Fruit fly (Drosophila melanogaster): Measurements from ENCODE around the gene Cpr72Ea.

Cpr72Ea gene

dm6 chr3L:16377768-16378764 is 15.7 kb downstream of the Cpr72Ea start, which contains the start of gene roq (continued):
- TF ChIP-seq knrl (GFP tag; IDR thresholded peaks at IDR 0.05; ENCODE audit: partially characterized antibody): peak; percentile 50; the same call in 1 of the 3 replicates
- TF ChIP-seq Ets97D (GFP tag; optimal IDR thresholded peaks at IDR 0.05): peak; percentile 70
- TF ChIP-seq Pdp1 (GFP tag; optimal IDR thresholded peaks at IDR 0.05): peak in 1 of 2 experiments; percentile 65
- TF ChIP-seq CoRest (tag; optimal IDR thresholded peaks at IDR 0.05): peak; percentile 34
- peak; percentile 22; the same call in 1 of the 2 replicates for TF ChIP-seq Atf6 (GFP tag; IDR thresholded peaks at IDR 0.05)
- no peak; the same call in 1 of the 2 replicates for TF ChIP-seq ssp (GFP tag; IDR thresholded peaks at IDR 0.05)
- TF ChIP-seq insv (GFP tag; optimal IDR thresholded peaks at IDR 0.05): peak in 1 of 2 experiments; percentile 72
- TF ChIP-seq CkIIα-i1 (GFP tag; IDR thresholded peaks at IDR 0.05): no peak
- TF ChIP-seq hbn (GFP tag; IDR thresholded peaks at IDR 0.05; ENCODE audit: partially characterized antibody): peak; percentile 44; the same call in 1 of the 2 replicates
- peak; percentile 51 for TF ChIP-seq bbx (GFP tag; IDR thresholded peaks at IDR 0.05; ENCODE audit: partially characterized antibody)
- peak; percentile 91 for TF ChIP-seq grn (GFP tag; optimal IDR thresholded peaks at IDR 0.05)
- TF ChIP-seq unc-4 (GFP tag; IDR thresholded peaks at IDR 0.05; ENCODE audit: partially characterized antibody): 0 out of 2 replicates have a peak, but pooled peaks have one; percentile 32
- TF ChIP-seq CG17385 (GFP tag; optimal IDR thresholded peaks at IDR 0.05): peak; percentile 93
- peak; percentile 67 for TF ChIP-seq CG17186 (GFP tag; optimal IDR thresholded peaks at IDR 0.05)
- peak; percentile 57 for TF ChIP-seq CG14710 (tag; optimal IDR thresholded peaks at IDR 0.05)
- peak in 1 of 3 experiments; percentile 88 for TF ChIP-seq lola (GFP tag; optimal IDR thresholded peaks at IDR 0.05)
- peak; percentile 66 for TF ChIP-seq YL-1 (GFP tag; optimal IDR thresholded peaks at IDR 0.05)
- TF ChIP-seq hb (GFP tag; IDR thresholded peaks at IDR 0.05; ENCODE audit: partially characterized antibody): peak; percentile 49; the same call in 1 of the 3 replicates
- TF ChIP-seq Dbx (GFP tag; IDR thresholded peaks at IDR 0.05): 0 out of 3 replicates have a peak, but pooled peaks have one; percentile 46
- peak; percentile 94 for TF ChIP-seq pzg (GFP tag; optimal IDR thresholded peaks at IDR 0.05)
- TF ChIP-seq Atf3 (GFP tag; optimal IDR thresholded peaks at IDR 0.05): no peak
- TF ChIP-seq crp (GFP tag; optimal IDR thresholded peaks at IDR 0.05): peak; percentile 96 to 99
- TF ChIP-seq amos (GFP tag; IDR thresholded peaks at IDR 0.05; ENCODE audit: partially characterized antibody): peak; percentile 59; the same call in 1 of the 2 replicates
- peak; percentile 96 for TF ChIP-seq gfzf (GFP tag; optimal IDR thresholded peaks at IDR 0.05)
- peak; percentile 89 for TF ChIP-seq E2f2 (GFP tag; IDR thresholded peaks at IDR 0.05)
- TF ChIP-seq Sin3A (optimal IDR thresholded peaks at IDR 0.05): peak; percentile 19
- TF ChIP-seq CG33213 (GFP tag; optimal IDR thresholded peaks at IDR 0.05): peak; percentile 44
- TF ChIP-seq HLHmδ (GFP tag; optimal IDR thresholded peaks at IDR 0.05): peak; percentile 6
- TF ChIP-seq sens (GFP tag): peak; percentile 74
- peak; percentile 1 for TF ChIP-seq Xbp1 (GFP tag; optimal IDR thresholded peaks at IDR 0.05)
- TF ChIP-seq Blimp-1 (GFP tag; optimal IDR thresholded peaks at IDR 0.05): peak; percentile 92
- peak; percentile 87 for TF ChIP-seq CG2116 (GFP tag; optimal IDR thresholded peaks at IDR 0.05)
- TF ChIP-seq CrebB (tag; optimal IDR thresholded peaks at IDR 0.05): peak; percentile 14
- peak; percentile 59 for TF ChIP-seq HmgD (GFP tag; optimal IDR thresholded peaks at IDR 0.05)
- TF ChIP-seq CG1529 (GFP tag; optimal IDR thresholded peaks at IDR 0.05): no peak
- peak; percentile 26 for TF ChIP-seq exex (tag; optimal IDR thresholded peaks at IDR 0.05)
- no peak for TF ChIP-seq slp2 (GFP tag; optimal IDR thresholded peaks at IDR 0.05)
- TF ChIP-seq GATAe (GFP tag; conservative IDR thresholded peaks at IDR 0.05): peak; percentile 14; the same call in 1 of the 2 replicates
- peak; percentile 45 for TF ChIP-seq vvl (GFP tag; IDR thresholded peaks at IDR 0.05)
- TF ChIP-seq CG14965 (GFP tag; optimal IDR thresholded peaks at IDR 0.05; ENCODE audit: borderline replicate concordance): no peak
- no peak for TF ChIP-seq org-1 (GFP tag; optimal IDR thresholded peaks at IDR 0.05)
